Worm (Caenorhabditis elegans) whole organism, L3 larva: ENCODE results near the gene nas-38.

Source experiments
- ZK546.5 ChIP-seq: sonication (generic microtip); optimal IDR thresholded peaks from 2 replicates; lab custom pipeline; 2017; ENCODE audit warnings: missing biosample characterization, missing genetic modification characterization
- aly-2 ChIP-seq: fragments of 150-350 bp; optimal IDR thresholded peaks from 2 replicates; lab custom pipeline; 2014; ENCODE audit warnings: missing biosample characterization, missing genetic modification characterization
- ama-1 ChIP-seq: fragments of 150-350 bp; optimal IDR thresholded peaks from 2 replicates; lab custom pipeline; 2018
- ceh-16 ChIP-seq: sonication (generic microtip); optimal IDR thresholded peaks from 2 replicates; lab custom pipeline; 2017; ENCODE audit warnings: missing biosample characterization, missing genetic modification characterization
- ceh-28 ChIP-seq: fragments of 150-350 bp; optimal IDR thresholded peaks from 2 replicates; lab custom pipeline; 2014; ENCODE audit warnings: missing biosample characterization, missing genetic modification reagents, missing genetic modification characterization
- ceh-9 ChIP-seq: sonication (generic microtip); optimal IDR thresholded peaks from 2 replicates; lab custom pipeline; 2018; ENCODE audit warnings: missing biosample characterization, missing genetic modification characterization
- egl-27 ChIP-seq: sonication (generic microtip); optimal IDR thresholded peaks from 4 replicates; lab custom pipeline; 2017; ENCODE audit warnings: missing biosample characterization, missing genetic modification reagents, missing genetic modification characterization
- egl-5 ChIP-seq: fragments of 150-350 bp; optimal IDR thresholded peaks from 2 replicates; lab custom pipeline; 2017; ENCODE audit warnings: missing biosample characterization, missing genetic modification reagents, missing genetic modification characterization, inconsistent platforms
- elt-1 ChIP-seq: fragments of 150-350 bp; optimal IDR thresholded peaks from 2 replicates; lab custom pipeline; 2014; ENCODE audit warnings: missing biosample characterization, missing genetic modification characterization
- elt-2 ChIP-seq: sonication (generic microtip); optimal IDR thresholded peaks from 2 replicates; lab custom pipeline; 2016; ENCODE audit warnings: missing genetic modification reagents, mild to moderate bottlenecking, missing genetic modification characterization, missing compliant biosample characterization
- elt-3 ChIP-seq, 3 experiments: fragments of 150-350 bp in 1 of 3; sonication (generic microtip) in 2 of 3; optimal IDR thresholded peaks; 2 replicates in 2 of 3; 4 replicates in 1 of 3; lab custom pipeline; 2014 to 2017; ENCODE audit warnings: missing biosample characterization in 3 of 3, missing genetic modification characterization in 3 of 3
- hmg-11 ChIP-seq: sonication (generic microtip); optimal IDR thresholded peaks from 2 replicates; lab custom pipeline; 2016; ENCODE audit warnings: missing genetic modification characterization, missing compliant biosample characterization
- jun-1 ChIP-seq: fragments of 150-350 bp; optimal IDR thresholded peaks from 2 replicates; lab custom pipeline; 2014; ENCODE audit warnings: missing biosample characterization, missing genetic modification reagents, missing genetic modification characterization
- lin-15B ChIP-seq: fragments of 150-350 bp; optimal IDR thresholded peaks from 2 replicates; lab custom pipeline; 2014; ENCODE audit warnings: missing biosample characterization, missing genetic modification characterization
- lin-39 ChIP-seq: fragments of 150-350 bp; optimal IDR thresholded peaks from 2 replicates; lab custom pipeline; 2018; ENCODE audit warnings: missing biosample characterization, missing genetic modification reagents, missing genetic modification characterization
- lsy-12 ChIP-seq: sonication (generic microtip); optimal IDR thresholded peaks from 2 replicates; lab custom pipeline; 2016; ENCODE audit warnings: mild to moderate bottlenecking, missing genetic modification characterization, missing compliant biosample characterization
- mdl-1 ChIP-seq: fragments of 150-350 bp; optimal IDR thresholded peaks from 2 replicates; lab custom pipeline; 2014; ENCODE audit warnings: missing biosample characterization, missing genetic modification characterization
- mml-1 ChIP-seq: fragments of 150-350 bp; sonication (generic microtip); optimal IDR thresholded peaks from 3 replicates; lab custom pipeline; 2014; ENCODE audit warnings: missing biosample characterization, missing genetic modification characterization
- nfya-1 ChIP-seq: sonication (generic microtip); optimal IDR thresholded peaks from 2 replicates; lab custom pipeline; 2017; ENCODE audit warnings: missing genetic modification characterization, mild to moderate bottlenecking, missing compliant biosample characterization, antibody characterized with exemption, moderate library complexity; ENCODE audit not compliant: insufficient read depth
- nhr-11 ChIP-seq: fragments of 150-350 bp; optimal IDR thresholded peaks from 2 replicates; lab custom pipeline; 2014; ENCODE audit warnings: missing biosample characterization, missing genetic modification characterization
- nhr-12 ChIP-seq: fragments of 150-350 bp; optimal IDR thresholded peaks from 2 replicates; lab custom pipeline; 2014; ENCODE audit warnings: missing biosample characterization, missing genetic modification characterization
- nhr-23 ChIP-seq: fragments of 150-350 bp; optimal IDR thresholded peaks from 2 replicates; lab custom pipeline; 2014; ENCODE audit warnings: missing biosample characterization, missing genetic modification reagents, missing genetic modification characterization
- nhr-237 ChIP-seq: fragments of 150-350 bp; optimal IDR thresholded peaks from 2 replicates; lab custom pipeline; 2014; ENCODE audit warnings: missing biosample characterization, missing genetic modification characterization
- nhr-43 ChIP-seq: sonication (generic microtip); optimal IDR thresholded peaks from 2 replicates; lab custom pipeline; 2016; ENCODE audit warnings: mild to moderate bottlenecking, missing genetic modification characterization, missing compliant biosample characterization; ENCODE audit not compliant: poor library complexity, severe bottlenecking
- nhr-67 ChIP-seq: fragments of 150-350 bp; optimal IDR thresholded peaks from 2 replicates; lab custom pipeline; 2014; ENCODE audit warnings: missing biosample characterization, missing genetic modification characterization
- nhr-76 ChIP-seq: fragments of 150-350 bp; sonication (generic microtip); optimal IDR thresholded peaks from 5 replicates; lab custom pipeline; 2014; ENCODE audit warnings: missing biosample characterization, missing genetic modification characterization
- pha-4 ChIP-seq: fragments of 150-350 bp; optimal IDR thresholded peaks from 2 replicates; lab custom pipeline; 2014; ENCODE audit warnings: missing biosample characterization, missing genetic modification reagents, missing genetic modification characterization
- pqm-1 ChIP-seq: fragments of 150-350 bp; optimal IDR thresholded peaks from 2 replicates; lab custom pipeline; 2017; ENCODE audit warnings: missing biosample characterization, missing genetic modification characterization, inconsistent platforms
- sea-2 ChIP-seq: fragments of 150-350 bp; sonication (generic microtip); optimal IDR thresholded peaks from 4 replicates; lab custom pipeline; 2014; ENCODE audit warnings: missing biosample characterization, missing genetic modification reagents, missing genetic modification characterization
- skn-1 ChIP-seq: fragments of 150-350 bp; optimal IDR thresholded peaks from 2 replicates; lab custom pipeline; 2014; ENCODE audit warnings: missing biosample characterization, missing genetic modification characterization
- snpc-4 ChIP-seq: fragments of 150-350 bp; optimal IDR thresholded peaks from 2 replicates; lab custom pipeline; 2014; ENCODE audit warnings: missing biosample characterization, missing genetic modification characterization
- tbx-2 ChIP-seq: sonication (generic microtip); optimal IDR thresholded peaks from 2 replicates; lab custom pipeline; 2016; ENCODE audit warnings: mild to moderate bottlenecking, missing genetic modification characterization, missing compliant biosample characterization
- unc-39 ChIP-seq: sonication (generic microtip); optimal IDR thresholded peaks from 4 replicates; lab custom pipeline; 2017; ENCODE audit warnings: missing biosample characterization, missing genetic modification characterization
- unc-62 ChIP-seq: fragments of 150-350 bp; sonication (generic microtip); optimal IDR thresholded peaks from 4 replicates; lab custom pipeline; 2014; ENCODE audit warnings: missing biosample characterization, missing genetic modification reagents, missing genetic modification characterization
- zag-1 ChIP-seq: fragments of 150-350 bp; optimal IDR thresholded peaks from 2 replicates; lab custom pipeline; 2014; ENCODE audit warnings: missing biosample characterization, missing genetic modification characterization
- ztf-11 ChIP-seq: fragments of 150-350 bp; optimal IDR thresholded peaks from 2 replicates; lab custom pipeline; 2014; ENCODE audit warnings: missing biosample characterization, missing genetic modification characterization
- ztf-4 ChIP-seq: fragments of 150-350 bp; optimal IDR thresholded peaks from 2 replicates; lab custom pipeline; 2014; ENCODE audit warnings: missing biosample characterization, missing genetic modification characterization

The nas-38 gene

DNA sequence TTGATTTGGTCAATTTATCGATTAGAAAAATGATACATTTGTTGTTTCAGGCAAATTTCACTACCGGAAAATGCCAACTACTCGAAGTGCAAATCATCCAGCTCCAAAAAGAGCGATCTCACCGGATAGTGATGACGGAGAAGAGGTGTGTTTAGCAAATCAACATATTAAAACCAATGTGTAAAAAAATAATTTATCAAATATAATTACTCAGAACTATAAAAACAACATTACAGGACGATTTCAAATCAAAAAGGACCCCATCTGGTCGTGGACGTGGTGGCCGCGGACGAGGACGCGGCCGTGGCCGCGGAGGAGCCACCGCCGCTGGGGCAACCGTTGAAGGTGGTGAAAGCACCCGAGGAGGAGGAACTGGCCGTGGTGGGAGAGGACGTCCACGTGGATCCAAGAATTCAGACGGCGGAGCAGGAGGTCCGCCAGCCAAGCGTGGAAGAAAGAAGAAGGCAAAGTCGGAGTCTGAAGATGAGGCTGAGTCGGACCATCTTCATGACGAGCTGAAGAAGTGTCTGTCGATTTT, 36.0 kb downstream of the nas-38 start, which contains the start of gene F13C5.2:
Gene F13C5.2 (plus strand): TSS at position 51 of the 538 bp plus-strand sequence.
- TF ChIP-seq mml-1 (no peak), ceh-16 (no peak), aly-2 (tag; lab: Kevin White, UChicago) (no peak), egl-27 (no peak), unc-62 (GFP tag; lab: Kevin White, UChicago) (no peak), nhr-12 (tag; lab: Kevin White, UChicago) (no peak), nhr-67 (tag; lab: Kevin White, UChicago) (no peak), nhr-237 (no peak), nhr-43 (tag; lab: Kevin White, UChicago) (no peak), lsy-12 (tag; lab: Kevin White, UChicago) (no peak), jun-1 (tag; lab: Kevin White, UChicago) (no peak), elt-2 (tag; lab: Kevin White, UChicago) (no peak), sea-2 (no peak), ztf-11 (tag; lab: Kevin White, UChicago) (no peak), ama-1 (lab: Kevin White, UChicago) (no peak), mdl-1 (no peak), hmg-11 (tag; lab: Kevin White, UChicago) (no peak), pha-4 (tag; lab: Kevin White, UChicago) (no peak), elt-3 (tag; optimal IDR thresholded peaks at IDR 0.05; lab: Kevin White, UChicago) (no peak)

DNA sequence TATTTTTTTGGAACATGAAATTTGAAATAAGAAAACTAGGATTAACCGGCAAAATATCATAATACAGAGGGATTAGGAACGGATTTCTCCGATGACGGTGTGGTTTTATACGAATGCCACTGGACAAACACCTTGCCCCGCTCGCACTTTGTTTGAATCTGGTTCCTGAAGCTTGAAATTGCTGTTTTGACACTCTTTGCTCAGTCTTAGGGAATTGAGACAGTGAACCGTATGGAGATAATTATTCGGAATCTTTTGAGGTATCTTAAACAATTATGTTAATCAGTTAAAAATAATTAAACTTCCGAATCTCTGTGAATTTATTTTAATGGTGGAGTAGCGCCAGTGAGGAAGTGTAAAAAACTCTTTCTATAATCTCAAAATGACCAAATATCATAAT, 41.5 kb downstream of the nas-38 start, which contains the start of gene F13C5.3:
Gene F13C5.3 (minus strand): TSS at position 101 of the 400 bp plus-strand sequence.
- no peak for TF ChIP-seq lsy-12 (tag; lab: Kevin White, UChicago)
- no peak for TF ChIP-seq ceh-9
- no peak for TF ChIP-seq nhr-76 (tag; lab: Kevin White, UChicago)
- TF ChIP-seq pqm-1 (tag; lab: Kevin White, UChicago), result no peak
- TF ChIP-seq elt-1 (tag; lab: Kevin White, UChicago), result no peak
- no peak for TF ChIP-seq nhr-11 (tag; lab: Kevin White, UChicago)
- TF ChIP-seq, all 47 proteins: peak for 0

DNA sequence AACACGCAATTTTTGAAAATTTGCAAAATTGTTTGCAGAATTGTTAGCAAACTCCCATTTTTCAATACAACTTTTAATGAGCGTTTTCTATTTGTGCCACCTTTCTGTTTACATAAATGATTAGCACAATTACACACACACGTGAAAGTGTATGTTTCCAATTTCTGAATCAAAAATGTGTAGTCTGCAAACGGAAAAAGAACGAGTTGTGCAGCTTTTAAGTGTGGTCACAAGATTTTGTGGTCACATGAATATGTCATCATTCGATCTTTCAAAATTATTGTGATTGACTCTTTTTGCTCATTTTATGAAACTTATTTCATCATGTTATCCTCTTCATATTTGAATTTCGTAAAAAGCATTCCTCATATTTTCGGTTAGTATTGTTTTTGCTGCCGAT, 42.7 kb downstream of the nas-38 start:
- peak; percentile 46 for TF ChIP-seq pqm-1 (tag; lab: Kevin White, UChicago)
- no peak for TF ChIP-seq nhr-237
- TF ChIP-seq zag-1 (tag; lab: Kevin White, UChicago), result no peak
- TF ChIP-seq ztf-4, result no peak
- no peak for TF ChIP-seq snpc-4 (tag; lab: Kevin White, UChicago)
- TF ChIP-seq elt-2 (tag; lab: Kevin White, UChicago), result peak; percentile 53
- no peak for TF ChIP-seq unc-62 (GFP tag; lab: Kevin White, UChicago)
- no peak for TF ChIP-seq unc-39 (tag; lab: Kevin White, UChicago)
- TF ChIP-seq ZK546.5 (tag; lab: Kevin White, UChicago), result no peak
- no peak for TF ChIP-seq egl-5 (tag; lab: Kevin White, UChicago)
- peak; percentile 86 for TF ChIP-seq pha-4 (tag; lab: Kevin White, UChicago)
- no peak for TF ChIP-seq nhr-43 (tag; lab: Kevin White, UChicago)
- no peak for TF ChIP-seq lin-15B (tag; lab: Kevin White, UChicago)
- TF ChIP-seq nhr-23 (tag; lab: Kevin White, UChicago), result no peak
- TF ChIP-seq lin-39 (tag; lab: Kevin White, UChicago), result no peak
- TF ChIP-seq ceh-16, result no peak
- TF ChIP-seq egl-27, result no peak

DNA sequence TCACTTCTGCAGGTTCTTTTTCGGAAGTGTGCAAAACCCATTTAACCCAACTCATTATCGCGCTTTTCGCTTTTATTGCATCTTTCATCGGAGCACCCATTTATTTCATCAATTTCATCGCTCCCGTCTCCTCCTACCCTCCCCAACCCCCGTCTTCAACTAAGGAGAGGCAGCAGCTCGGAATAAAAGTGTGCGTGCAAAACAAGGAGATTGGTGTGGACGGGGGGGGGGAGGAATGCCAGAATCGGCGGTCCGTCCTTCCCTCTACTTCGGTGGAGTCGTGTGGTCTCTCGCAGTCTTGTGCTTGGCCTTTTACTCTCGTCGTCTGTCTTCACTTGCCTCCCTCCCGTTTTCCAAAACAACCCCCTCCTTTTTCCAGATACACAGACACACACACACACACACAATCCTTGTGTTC, 43.4 kb downstream of the nas-38 start:
- TF ChIP-seq ZK546.5 (tag; lab: Kevin White, UChicago), result no peak
- peak; percentile 84 for TF ChIP-seq lin-39 (tag; lab: Kevin White, UChicago)
- no peak for TF ChIP-seq ama-1 (lab: Kevin White, UChicago)
- TF ChIP-seq skn-1 (tag; lab: Kevin White, UChicago), result peak; percentile 40
- TF ChIP-seq aly-2 (tag; lab: Kevin White, UChicago), result no peak
- TF ChIP-seq ceh-28 (tag; lab: Kevin White, UChicago), result no peak
- peak; percentile 3 for TF ChIP-seq tbx-2 (tag; lab: Kevin White, UChicago)
- TF ChIP-seq ceh-16, result no peak
- TF ChIP-seq unc-39 (tag; lab: Kevin White, UChicago), result no peak
- TF ChIP-seq nhr-23 (tag; lab: Kevin White, UChicago), result no peak
- TF ChIP-seq nfya-1, result peak; percentile 55
- no peak for TF ChIP-seq sea-2
- peak; percentile 72 for TF ChIP-seq hmg-11 (tag; lab: Kevin White, UChicago)
- TF ChIP-seq snpc-4 (tag; lab: Kevin White, UChicago), result peak; percentile 13
- no peak for TF ChIP-seq ceh-9
- no peak for TF ChIP-seq mml-1
- TF ChIP-seq nhr-11 (tag; lab: Kevin White, UChicago), result no peak
- TF ChIP-seq, all 47 proteins: peak for 6
